ENCODE assay signal across 6 fruit fly cellular contexts in the genomic region with DNA sequence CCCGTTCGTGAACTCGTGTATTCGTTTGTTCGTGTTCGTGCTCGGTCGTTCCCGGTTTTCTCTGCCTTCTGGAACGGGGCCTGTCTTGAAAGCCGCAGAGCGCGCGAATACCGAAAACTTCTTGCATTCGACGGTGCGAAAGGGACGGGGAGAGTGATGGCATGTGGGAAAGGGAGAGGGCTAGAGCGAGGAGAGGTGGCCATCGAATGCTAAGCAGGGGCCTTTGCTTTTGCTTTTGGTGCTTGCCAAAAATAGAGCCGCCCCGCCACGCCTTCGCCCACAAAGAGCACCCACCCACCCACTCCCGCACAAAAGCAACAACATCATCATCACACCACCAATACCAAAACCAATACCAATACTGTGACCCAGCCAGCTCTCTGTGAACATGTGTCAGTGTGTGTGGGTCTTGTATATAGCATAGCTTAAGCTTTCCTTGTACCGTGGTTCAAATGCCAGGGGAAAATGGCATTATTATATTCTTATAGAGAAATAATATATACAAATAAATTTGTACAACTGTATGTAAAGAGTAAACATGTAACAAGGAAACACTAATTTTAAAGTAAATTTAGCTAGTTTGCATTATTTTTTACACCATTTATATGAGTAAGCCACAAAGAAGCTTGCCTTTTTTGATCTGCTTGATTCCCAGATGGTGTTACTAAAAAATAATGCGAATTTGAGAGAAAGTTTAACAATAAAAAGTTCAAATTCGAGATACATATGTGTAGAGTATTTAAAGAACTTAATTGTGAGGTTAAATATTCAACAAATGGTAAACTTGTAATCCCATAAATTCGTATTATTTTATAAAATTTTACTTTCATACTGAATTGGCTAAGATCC.
A peak's percentile ranks its signal among the peaks of the same experiment; 100 is the strongest.
TF ChIP-seq lines count a peak whose summit lies in the region.

A gene (minus strand): TSS at position 20 of the 849 bp plus-strand sequence.

- TF ChIP-seq CTCF in whole organism, embryonic (GFP tag; optimal IDR thresholded peaks at IDR 0.05; lab: Kevin White, UChicago): peak; percentile 35

TF ChIP-seq in Kc167, 6 proteins besides CTCF, POLR2A, EP300 and RAD21:
- peak; percentile 89 for TF ChIP-seq psq (optimal IDR thresholded peaks at IDR 0.05; lab: Kevin White, UChicago)
- TF ChIP-seq ttk (optimal IDR thresholded peaks at IDR 0.05; lab: Kevin White, UChicago): no peak

TF ChIP-seq in whole organism, adult, 20 proteins besides CTCF, POLR2A, EP300 and RAD21 (continues in another document):
- TF ChIP-seq CG7045 (GFP tag; optimal IDR thresholded peaks at IDR 0.05; lab: Kevin White, UChicago) (peak; percentile 65), CG12768 (GFP tag; optimal IDR thresholded peaks at IDR 0.05; lab: Kevin White, UChicago) (no peak), CG33017 (tag; optimal IDR thresholded peaks at IDR 0.05; lab: Kevin White, UChicago) (peak; percentile 2), CG14711 (tag; optimal IDR thresholded peaks at IDR 0.05; lab: Kevin White, UChicago) (peak; percentile 43), CG5204 (GFP tag; optimal IDR thresholded peaks at IDR 0.05; lab: Kevin White, UChicago) (peak; percentile 68), Mnt (GFP tag; optimal IDR thresholded peaks at IDR 0.05; lab: Kevin White, UChicago) (no peak), Crg-1 (GFP tag; optimal IDR thresholded peaks at IDR 0.05; lab: Kevin White, UChicago) (peak; percentile 39), cic (GFP tag; optimal IDR thresholded peaks at IDR 0.05; lab: Kevin White, UChicago) (no peak), Hr96 (GFP tag; optimal IDR thresholded peaks at IDR 0.05; lab: Kevin White, UChicago) (peak; percentile 34), tj (GFP tag; optimal IDR thresholded peaks at IDR 0.05; lab: Kevin White, UChicago) (peak; percentile 4), CG11617 (GFP tag; optimal IDR thresholded peaks at IDR 0.05; lab: Kevin White, UChicago) (peak; percentile 82), kay (GFP tag; lab: Kevin White, UChicago; ENCODE audit: borderline replicate concordance) (peak; percentile 48), pad (GFP tag; optimal IDR thresholded peaks at IDR 0.05; lab: Kevin White, UChicago) (peak; percentile 43), Clk (GFP tag; optimal IDR thresholded peaks at IDR 0.05; lab: Kevin White, UChicago) (no peak), toe (GFP tag; optimal IDR thresholded peaks at IDR 0.05; lab: Kevin White, UChicago) (peak; percentile 53)

TF ChIP-seq in whole organism, embryonic, 481 proteins besides CTCF, POLR2A, EP300 and RAD21 (continues in another document):
- peak; percentile 47 for TF ChIP-seq CG9932 (GFP tag; IDR thresholded peaks at IDR 0.05; lab: Robert Waterston, UW)
- TF ChIP-seq ttk (GFP tag; IDR thresholded peaks at IDR 0.05; lab: Robert Waterston, UW): no peak
- peak; percentile 65 for TF ChIP-seq Vsx1 (GFP tag; optimal IDR thresholded peaks at IDR 0.05; lab: Kevin White, UChicago)
- peak; percentile 53 for TF ChIP-seq salm (tag; optimal IDR thresholded peaks at IDR 0.05; lab: Kevin White, UChicago)
- peak; percentile 70 for TF ChIP-seq CG10462 (GFP tag; optimal IDR thresholded peaks at IDR 0.05; lab: Kevin White, UChicago)
- TF ChIP-seq Dref (GFP tag; IDR thresholded peaks at IDR 0.05; lab: Robert Waterston, UW): no peak
- peak; percentile 76 for TF ChIP-seq CG15601 (tag; optimal IDR thresholded peaks at IDR 0.05; lab: Kevin White, UChicago)
- no peak for TF ChIP-seq CG8478 (optimal IDR thresholded peaks at IDR 0.05; lab: Kevin White, UChicago)
- TF ChIP-seq CG14441 (GFP tag; IDR thresholded peaks at IDR 0.05; lab: Robert Waterston, UW): peak; percentile 22; the same call in 1 of the 2 replicates
- peak; percentile 78 for TF ChIP-seq CG5180 (GFP tag; optimal IDR thresholded peaks at IDR 0.05; lab: Kevin White, UChicago)
- peak; percentile 28; the same call in 1 of the 2 replicates for TF ChIP-seq H2.0 (GFP tag; IDR thresholded peaks at IDR 0.05; lab: Robert Waterston, UW)
- peak; percentile 78 for TF ChIP-seq CG10209 (GFP tag; optimal IDR thresholded peaks at IDR 0.05; lab: Kevin White, UChicago)
- no peak for TF ChIP-seq gsb (GFP tag; IDR thresholded peaks at IDR 0.05; lab: Robert Waterston, UW)
- TF ChIP-seq CG1832 (GFP tag; optimal IDR thresholded peaks at IDR 0.05; lab: Kevin White, UChicago): peak; percentile 70
- peak; percentile 2 for TF ChIP-seq zfh2 (GFP tag; optimal IDR thresholded peaks at IDR 0.05; lab: Kevin White, UChicago)
- TF ChIP-seq ac (GFP tag; optimal IDR thresholded peaks at IDR 0.05; lab: Kevin White, UChicago): no peak

TF ChIP-seq in whole organism, prepupa, 60 proteins besides CTCF, POLR2A, EP300 and RAD21 (continues in another document):
- TF ChIP-seq ss (GFP tag; optimal IDR thresholded peaks at IDR 0.05; lab: Kevin White, UChicago) (peak; percentile 11 to 66), CG3919 (GFP tag; optimal IDR thresholded peaks at IDR 0.05; lab: Kevin White, UChicago) (peak; percentile 74), CG8632 (GFP tag; optimal IDR thresholded peaks at IDR 0.05; lab: Kevin White, UChicago) (peak; percentile 83), CG11294 (GFP tag; IDR thresholded peaks at IDR 0.05; lab: Robert Waterston, UW) (peak; percentile 6; the same call in 1 of the 2 replicates), acj6 (GFP tag; optimal IDR thresholded peaks at IDR 0.05; lab: Kevin White, UChicago) (peak; percentile 73), topi (GFP tag; optimal IDR thresholded peaks at IDR 0.05; lab: Kevin White, UChicago) (peak; percentile 82), salr (GFP tag; optimal IDR thresholded peaks at IDR 0.05; lab: Kevin White, UChicago) (peak in 1 of 2 experiments; percentile 93), svp (GFP tag; lab: Kevin White, UChicago) (peak; percentile 87), spab (GFP tag; optimal IDR thresholded peaks at IDR 0.05; lab: Kevin White, UChicago) (peak; percentile 84), CG31627 (GFP tag; optimal IDR thresholded peaks at IDR 0.05; lab: Kevin White, UChicago) (peak; percentile 62), Met (GFP tag; optimal IDR thresholded peaks at IDR 0.05; lab: Kevin White, UChicago) (peak; percentile 83), Eip75B (GFP tag; optimal IDR thresholded peaks at IDR 0.05; lab: Kevin White, UChicago) (peak; percentile 75), CG6808 (GFP tag; optimal IDR thresholded peaks at IDR 0.05; lab: Kevin White, UChicago) (peak; percentile 88), achi (GFP tag; optimal IDR thresholded peaks at IDR 0.05; lab: Kevin White, UChicago) (peak; percentile 78), CG32006 (GFP tag; optimal IDR thresholded peaks at IDR 0.05; lab: Kevin White, UChicago) (peak; percentile 94), dsx (GFP tag; optimal IDR thresholded peaks at IDR 0.05; lab: Kevin White, UChicago; ENCODE audit: poor library complexity, severe bottlenecking) (peak; percentile 43)

TF ChIP-seq in whole organism, pupa, 21 proteins besides CTCF, POLR2A, EP300 and RAD21 (continues in another document):
- peak; percentile 92 for TF ChIP-seq CG14655 (GFP tag; optimal IDR thresholded peaks at IDR 0.05; lab: Kevin White, UChicago)
- TF ChIP-seq CG32121 (GFP tag; IDR thresholded peaks at IDR 0.05; lab: Robert Waterston, UW): no peak; the same call in 1 of the 2 replicates
- peak; percentile 83 for TF ChIP-seq CG9948 (tag; optimal IDR thresholded peaks at IDR 0.05; lab: Kevin White, UChicago)
- peak; percentile 56 for TF ChIP-seq Pif1B (GFP tag; optimal IDR thresholded peaks at IDR 0.05; lab: Kevin White, UChicago)
- TF ChIP-seq fd96Ca (GFP tag; IDR thresholded peaks at IDR 0.05; lab: Robert Waterston, UW): no peak
- peak; percentile 72 for TF ChIP-seq CG15710 (tag; optimal IDR thresholded peaks at IDR 0.05; lab: Kevin White, UChicago)
- no peak for TF ChIP-seq rn (GFP tag; IDR thresholded peaks at IDR 0.05; lab: Robert Waterston, UW)
- TF ChIP-seq CG8159 (tag; optimal IDR thresholded peaks at IDR 0.05; lab: Kevin White, UChicago): peak; percentile 87
- TF ChIP-seq CG4496 (GFP tag; IDR thresholded peaks at IDR 0.05; lab: Robert Waterston, UW): peak; percentile 3; the same call in 2 of the 3 replicates
- peak; percentile 79 for TF ChIP-seq CG8301 (tag; optimal IDR thresholded peaks at IDR 0.05; lab: Kevin White, UChicago)
- TF ChIP-seq EcR (GFP tag; optimal IDR thresholded peaks at IDR 0.05; lab: Kevin White, UChicago): peak; percentile 21
- TF ChIP-seq CG17806 (tag; optimal IDR thresholded peaks at IDR 0.05; lab: Kevin White, UChicago): peak; percentile 62
- TF ChIP-seq Pif1A (GFP tag; optimal IDR thresholded peaks at IDR 0.05; lab: Kevin White, UChicago): peak; percentile 70
- TF ChIP-seq Ets98B (GFP tag; IDR thresholded peaks at IDR 0.05; lab: Robert Waterston, UW): peak; percentile 5
- no peak for TF ChIP-seq gl (tag; optimal IDR thresholded peaks at IDR 0.05; lab: Kevin White, UChicago)
- TF ChIP-seq CG12605 (GFP tag; IDR thresholded peaks at IDR 0.05; lab: Robert Waterston, UW): no peak
- TF ChIP-seq CG34367 (tag; optimal IDR thresholded peaks at IDR 0.05; lab: Kevin White, UChicago): peak; percentile 62
- no peak for TF ChIP-seq CG10348 (GFP tag; IDR thresholded peaks at IDR 0.05; lab: Robert Waterston, UW)

TF ChIP-seq in whole organism, wandering third instar larva, 38 proteins besides CTCF, POLR2A, EP300 and RAD21:
- peak; percentile 20 for TF ChIP-seq br (GFP tag; optimal IDR thresholded peaks at IDR 0.05; lab: Kevin White, UChicago)
- peak; percentile 41 for TF ChIP-seq ey (GFP tag; optimal IDR thresholded peaks at IDR 0.05; lab: Kevin White, UChicago)
- peak; percentile 71 for TF ChIP-seq fru (GFP tag; optimal IDR thresholded peaks at IDR 0.05; lab: Kevin White, UChicago)
- peak; percentile 62 for TF ChIP-seq woc (GFP tag; optimal IDR thresholded peaks at IDR 0.05; lab: Kevin White, UChicago)
- peak; percentile 41 for TF ChIP-seq sv (GFP tag; optimal IDR thresholded peaks at IDR 0.05; lab: Kevin White, UChicago)
- TF ChIP-seq rgr (GFP tag; optimal IDR thresholded peaks at IDR 0.05; lab: Kevin White, UChicago): peak; percentile 49
- peak; percentile 40 for TF ChIP-seq h (GFP tag; optimal IDR thresholded peaks at IDR 0.05; lab: Kevin White, UChicago)
- TF ChIP-seq Myc (optimal IDR thresholded peaks at IDR 0.05; lab: Kevin White, UChicago): no peak
- no peak for TF ChIP-seq CrebA (GFP tag; optimal IDR thresholded peaks at IDR 0.05; lab: Kevin White, UChicago; ENCODE audit: borderline replicate concordance)
- TF ChIP-seq HLH106 (tag; optimal IDR thresholded peaks at IDR 0.05; lab: Kevin White, UChicago): peak; percentile 62
- no peak for TF ChIP-seq GATAd (GFP tag; optimal IDR thresholded peaks at IDR 0.05; lab: Kevin White, UChicago)
- TF ChIP-seq dmrt93B (GFP tag; optimal IDR thresholded peaks at IDR 0.05; lab: Kevin White, UChicago): peak; percentile 70
- TF ChIP-seq OdsH (GFP tag; optimal IDR thresholded peaks at IDR 0.05; lab: Kevin White, UChicago): peak; percentile 57
- TF ChIP-seq tai (GFP tag; optimal IDR thresholded peaks at IDR 0.05; lab: Kevin White, UChicago): peak; percentile 37
- peak; percentile 4 for TF ChIP-seq Jra (GFP tag; optimal IDR thresholded peaks at IDR 0.05; lab: Kevin White, UChicago)
- peak in 1 of 2 experiments; percentile 77 for TF ChIP-seq foxo (GFP tag; optimal IDR thresholded peaks at IDR 0.05; lab: Kevin White, UChicago)
- peak; percentile 75 for TF ChIP-seq Sp1 (GFP tag; optimal IDR thresholded peaks at IDR 0.05; lab: Kevin White, UChicago)
- no peak for TF ChIP-seq dsf (GFP tag; optimal IDR thresholded peaks at IDR 0.05; lab: Kevin White, UChicago; ENCODE audit: borderline replicate concordance)
TF ChIP-seq in whole organism, wandering third instar larva: peak in this region for 14.
